Worm (Caenorhabditis elegans): ENCODE measurements around the gene F09A5.3.

DNA sequence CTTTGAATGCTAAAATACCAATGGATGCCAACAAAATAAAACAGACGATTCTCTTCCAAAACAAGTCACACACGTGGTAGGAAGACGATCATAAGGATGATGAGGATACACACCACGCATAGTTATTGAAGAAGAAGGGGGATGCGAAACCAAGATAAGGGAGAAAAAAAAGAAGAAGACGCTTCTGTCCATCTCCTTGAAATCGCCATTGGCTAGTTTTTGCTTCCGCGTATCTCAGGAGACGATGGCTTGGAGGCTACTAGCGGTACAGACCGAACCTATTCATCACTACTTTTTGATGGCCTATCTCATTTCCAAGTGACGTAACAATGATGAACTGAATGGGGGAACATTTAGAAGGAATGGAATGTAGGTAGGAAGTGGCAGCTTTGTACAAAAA, 22.9 kb downstream of the F09A5.3 start:
- TF ChIP-seq him-1 (tag; optimal IDR thresholded peaks at IDR 0.05), result no peak
- no peak for TF ChIP-seq W03F9.2 (tag; optimal IDR thresholded peaks at IDR 0.05)
- no peak for TF ChIP-seq dao-5 (tag; optimal IDR thresholded peaks at IDR 0.05)
